Worm (Caenorhabditis elegans) whole organism, mixed stage, embryonic: ENCODE results near the gene lin-15A.

Source experiments
- M03D4.4 ChIP-seq: sonication (generic microtip); optimal IDR thresholded peaks from 2 replicates; lab custom pipeline; 2017; ENCODE audit warnings: mild to moderate bottlenecking, missing genetic modification characterization, missing compliant biosample characterization
- blmp-1 ChIP-seq: fragments of 150-350 bp; optimal IDR thresholded peaks from 2 replicates; lab custom pipeline; 2014; ENCODE audit warnings: missing biosample characterization, missing genetic modification characterization
- ceh-39 ChIP-seq: fragments of 150-350 bp; optimal IDR thresholded peaks from 2 replicates; lab custom pipeline; 2014; ENCODE audit warnings: missing biosample characterization, missing genetic modification characterization
- ceh-43 ChIP-seq: fragments of 200-800 bp; sonication (Bioruptor generic); optimal IDR thresholded peaks from 2 replicates; lab custom pipeline; 2018; ENCODE audit warnings: mild to moderate bottlenecking, missing genetic modification characterization, moderate library complexity, missing compliant biosample characterization
- ceh-83 ChIP-seq: fragments of 200-800 bp; sonication (Bioruptor generic); optimal IDR thresholded peaks from 2 replicates; lab custom pipeline; 2018; ENCODE audit warnings: mild to moderate bottlenecking, missing genetic modification characterization, missing compliant biosample characterization
- ces-1 ChIP-seq: fragments of 150-350 bp; optimal IDR thresholded peaks from 2 replicates; lab custom pipeline; 2014; ENCODE audit warnings: missing biosample characterization, missing genetic modification reagents, missing genetic modification characterization
- drap-1 ChIP-seq: fragments of 200-800 bp; sonication (Bioruptor generic); optimal IDR thresholded peaks from 3 replicates; lab custom pipeline; 2018; ENCODE audit warnings: mild to moderate bottlenecking, missing genetic modification characterization, missing compliant biosample characterization
- elt-1 ChIP-seq: sonication (generic microtip); optimal IDR thresholded peaks from 2 replicates; lab custom pipeline; 2017; ENCODE audit warnings: missing genetic modification characterization, mild to moderate bottlenecking, missing compliant biosample characterization, antibody characterized with exemption, moderate library complexity, borderline replicate concordance; ENCODE audit not compliant: insufficient read depth
- elt-3 ChIP-seq: fragments of 150-350 bp; optimal IDR thresholded peaks from 2 replicates; lab custom pipeline; 2014; ENCODE audit warnings: missing biosample characterization, missing genetic modification characterization
- flh-1 ChIP-seq: fragments of 200-800 bp; sonication (Bioruptor generic); optimal IDR thresholded peaks from 2 replicates; lab custom pipeline; 2018; ENCODE audit warnings: mild to moderate bottlenecking, missing genetic modification characterization, moderate library complexity, missing compliant biosample characterization
- ham-2 ChIP-seq: fragments of 200-800 bp; sonication (Bioruptor generic); optimal IDR thresholded peaks from 2 replicates; lab custom pipeline; 2018; ENCODE audit warnings: mild to moderate bottlenecking, missing genetic modification characterization, missing compliant biosample characterization
- hlh-1 ChIP-seq: fragments of 150-350 bp; optimal IDR thresholded peaks from 2 replicates; lab custom pipeline; 2014; ENCODE audit warnings: missing biosample characterization, missing genetic modification reagents, missing genetic modification characterization
- lin-13 ChIP-seq: fragments of 150-350 bp; optimal IDR thresholded peaks from 2 replicates; lab custom pipeline; 2014; ENCODE audit warnings: missing biosample characterization, missing genetic modification characterization
- lin-32 ChIP-seq: fragments of 200-800 bp; sonication (Bioruptor generic); optimal IDR thresholded peaks from 2 replicates; lab custom pipeline; 2018; ENCODE audit warnings: mild to moderate bottlenecking, missing genetic modification characterization, missing compliant biosample characterization
- lsy-2 ChIP-seq: fragments of 150-350 bp; optimal IDR thresholded peaks from 2 replicates; lab custom pipeline; 2014; ENCODE audit warnings: missing biosample characterization, missing genetic modification characterization
- nhr-12 ChIP-seq: fragments of 150-350 bp; optimal IDR thresholded peaks from 2 replicates; lab custom pipeline; 2014; ENCODE audit warnings: missing biosample characterization, missing genetic modification characterization
- nhr-2 ChIP-seq: fragments of 150-350 bp; optimal IDR thresholded peaks from 2 replicates; lab custom pipeline; 2014; ENCODE audit warnings: missing biosample characterization, missing genetic modification characterization
- nhr-237 ChIP-seq: fragments of 150-350 bp; optimal IDR thresholded peaks from 2 replicates; lab custom pipeline; 2014; ENCODE audit warnings: missing biosample characterization, missing genetic modification characterization
- nhr-28 ChIP-seq: fragments of 150-350 bp; optimal IDR thresholded peaks from 2 replicates; lab custom pipeline; 2014; ENCODE audit warnings: missing biosample characterization, missing genetic modification characterization
- nhr-76 ChIP-seq: sonication (generic microtip); optimal IDR thresholded peaks from 2 replicates; lab custom pipeline; 2017; ENCODE audit warnings: missing biosample characterization, missing genetic modification characterization
- pha-4 ChIP-seq: fragments of 150-350 bp; optimal IDR thresholded peaks from 2 replicates; lab custom pipeline; 2018; ENCODE audit warnings: missing biosample characterization, missing genetic modification reagents, missing genetic modification characterization
- sem-2 ChIP-seq: fragments of 200-800 bp; sonication (Bioruptor generic); optimal IDR thresholded peaks from 2 replicates; lab custom pipeline; 2018; ENCODE audit warnings: mild to moderate bottlenecking, missing genetic modification characterization, missing compliant biosample characterization
- sptf-1 ChIP-seq: sonication (generic microtip); optimal IDR thresholded peaks from 2 replicates; lab custom pipeline; 2017; ENCODE audit warnings: mild to moderate bottlenecking, missing genetic modification characterization, moderate library complexity, missing compliant biosample characterization
- tbx-8 ChIP-seq: fragments of 200-800 bp; sonication (Bioruptor generic); optimal IDR thresholded peaks from 2 replicates; lab custom pipeline; 2018; ENCODE audit warnings: mild to moderate bottlenecking, missing genetic modification characterization, moderate library complexity, missing compliant biosample characterization
- unc-39 ChIP-seq: fragments of 150-350 bp; optimal IDR thresholded peaks from 2 replicates; lab custom pipeline; 2014; ENCODE audit warnings: missing biosample characterization, missing genetic modification characterization
- unc-62 ChIP-seq: fragments of 150-350 bp; optimal IDR thresholded peaks from 2 replicates; lab custom pipeline; 2014; ENCODE audit warnings: missing biosample characterization, missing genetic modification reagents, missing genetic modification characterization
- zip-8 ChIP-seq: fragments of 150-350 bp; optimal IDR thresholded peaks from 2 replicates; lab custom pipeline; 2014; ENCODE audit warnings: missing biosample characterization, missing genetic modification characterization
- ztf-11 ChIP-seq: fragments of 150-350 bp; optimal IDR thresholded peaks from 2 replicates; lab custom pipeline; 2014; ENCODE audit warnings: missing biosample characterization, missing genetic modification characterization

lin-15A gene

ce11 chrX:15741852-15742251, 10.1 kb downstream of the lin-15A start (continued):
- TF ChIP-seq elt-3 (tag; lab: Kevin White, UChicago) (no peak), zip-8 (tag; lab: Kevin White, UChicago) (no peak), unc-62 (peak; percentile 35), ham-2 (GFP tag; lab: Kevin White, UChicago) (peak; percentile 85), sptf-1 (tag; lab: Kevin White, UChicago) (peak; percentile 96), elt-1 (tag; lab: Kevin White, UChicago) (no peak), lin-13 (tag; lab: Kevin White, UChicago) (peak; percentile 28), M03D4.4 (tag; lab: Kevin White, UChicago) (peak; percentile 92)

- TF ChIP-seq ces-1 (GFP tag; lab: Kevin White, UChicago) (peak; percentile 86), sptf-1 (tag; lab: Kevin White, UChicago) (no peak)
These were observed 10.5 kb downstream of the lin-15A start, which contains the start of gene nhr-255 for ce11 chrX:15742310-15742709. Gene nhr-255 (plus strand): TSS chrX:15742610.

ce11 chrX:15746705-15747104, 14.9 kb downstream of the lin-15A start, which contains the start of gene srxa-9:
Gene srxa-9 (plus strand): TSS chrX:15747005.
- TF ChIP-seq flh-1 (GFP tag; lab: Kevin White, UChicago) (no peak), nhr-12 (tag; lab: Kevin White, UChicago) (no peak), sptf-1 (tag; lab: Kevin White, UChicago) (no peak), nhr-237 (tag; lab: Kevin White, UChicago) (no peak), lin-32 (GFP tag; lab: Kevin White, UChicago) (no peak), unc-39 (tag; lab: Kevin White, UChicago) (no peak), hlh-1 (tag; lab: Kevin White, UChicago) (no peak), nhr-28 (tag; lab: Kevin White, UChicago) (no peak)

- TF ChIP-seq elt-3 (tag; lab: Kevin White, UChicago) (no peak), drap-1 (GFP tag; lab: Kevin White, UChicago) (peak; percentile 18)
These were observed 16.0 kb downstream of the lin-15A start for ce11 chrX:15747814-15748213.

ce11 chrX:15751245-15751644, 19.5 kb downstream of the lin-15A start:
- no peak for TF ChIP-seq nhr-76 (tag; lab: Kevin White, UChicago)
- no peak for TF ChIP-seq tbx-8
- TF ChIP-seq hlh-1 (tag; lab: Kevin White, UChicago): no peak
- TF ChIP-seq nhr-237 (tag; lab: Kevin White, UChicago): no peak
- no peak for TF ChIP-seq nhr-12 (tag; lab: Kevin White, UChicago)
- TF ChIP-seq lin-13 (tag; lab: Kevin White, UChicago): no peak
- TF ChIP-seq unc-62: no peak
- no peak for TF ChIP-seq unc-39 (tag; lab: Kevin White, UChicago)
- TF ChIP-seq ces-1 (GFP tag; lab: Kevin White, UChicago): no peak
- no peak for TF ChIP-seq M03D4.4 (tag; lab: Kevin White, UChicago)
- no peak for TF ChIP-seq ceh-83
- no peak for TF ChIP-seq blmp-1 (tag; lab: Kevin White, UChicago)
- TF ChIP-seq ztf-11 (tag; lab: Kevin White, UChicago): no peak

ce11 chrX:15757169-15757568, 25.4 kb downstream of the lin-15A start, which contains the start of gene wrt-4:
Gene wrt-4 (minus strand): TSS chrX:15757269.
- TF ChIP-seq lin-32 (GFP tag; lab: Kevin White, UChicago) (no peak), flh-1 (GFP tag; lab: Kevin White, UChicago) (no peak), ceh-43 (GFP tag; lab: Kevin White, UChicago) (no peak), ham-2 (GFP tag; lab: Kevin White, UChicago) (no peak), nhr-237 (tag; lab: Kevin White, UChicago) (no peak), ceh-39 (no peak), lsy-2 (tag; lab: Kevin White, UChicago) (no peak), ceh-83 (no peak), elt-1 (tag; lab: Kevin White, UChicago) (no peak), nhr-76 (tag; lab: Kevin White, UChicago) (no peak)
- TF ChIP-seq, all 35 proteins: peak for 0

ce11 chrX:15759222-15759621, 27.5 kb downstream of the lin-15A start:
- TF ChIP-seq unc-39 (tag; lab: Kevin White, UChicago): no peak
- TF ChIP-seq nhr-2 (tag; lab: Kevin White, UChicago): no peak
- TF ChIP-seq pha-4: no peak
- TF ChIP-seq ces-1 (GFP tag; lab: Kevin White, UChicago): no peak
- no peak for TF ChIP-seq ztf-11 (tag; lab: Kevin White, UChicago)
- TF ChIP-seq M03D4.4 (tag; lab: Kevin White, UChicago): no peak
- TF ChIP-seq ham-2 (GFP tag; lab: Kevin White, UChicago): no peak
- TF ChIP-seq nhr-12 (tag; lab: Kevin White, UChicago): no peak
- no peak for TF ChIP-seq sem-2 (GFP tag; lab: Kevin White, UChicago)
